Worm (Caenorhabditis elegans) whole organism, late embryonic: Measurements from ENCODE around the gene hda-10.

ENCODE experiments used
- C38D4.7 ChIP-seq: fragments of 200-800 bp; sonication (Bioruptor generic); optimal IDR thresholded peaks from 2 replicates; lab custom pipeline; 2018; ENCODE audit warnings: mild to moderate bottlenecking, missing genetic modification characterization, moderate library complexity, missing compliant biosample characterization
- K02D7.2 ChIP-seq: sonication (generic microtip); optimal IDR thresholded peaks from 2 replicates; lab custom pipeline; 2017; ENCODE audit warnings: mild to moderate bottlenecking, missing genetic modification characterization, missing compliant biosample characterization
- ceh-18 ChIP-seq: sonication (generic microtip); optimal IDR thresholded peaks from 2 replicates; lab custom pipeline; 2016; ENCODE audit warnings: missing genetic modification characterization, missing compliant biosample characterization
- ceh-19 ChIP-seq: fragments of 200-800 bp; sonication (Bioruptor generic); optimal IDR thresholded peaks from 2 replicates; lab custom pipeline; 2018; ENCODE audit warnings: mild to moderate bottlenecking, missing genetic modification characterization, missing compliant biosample characterization
- ceh-2 ChIP-seq: sonication (generic microtip); optimal IDR thresholded peaks from 2 replicates; lab custom pipeline; 2016; ENCODE audit warnings: missing genotype, missing genetic modification characterization, missing compliant biosample characterization
- ceh-34 ChIP-seq: sonication (generic microtip); optimal IDR thresholded peaks from 2 replicates; lab custom pipeline; 2016; ENCODE audit warnings: mild to moderate bottlenecking, missing genetic modification characterization, missing compliant biosample characterization
- ceh-45 ChIP-seq: fragments of 200-800 bp; sonication (Bioruptor generic); IDR thresholded peaks from 2 replicates; pipeline ENCODE4 v1.3.6; 2022; ENCODE audit warnings: missing genetic modification reagents, missing genetic modification characterization, missing compliant biosample characterization
- ceh-48 ChIP-seq: sonication (generic microtip); optimal IDR thresholded peaks from 2 replicates; lab custom pipeline; 2016; ENCODE audit warnings: missing genetic modification characterization, inconsistent platforms, missing compliant biosample characterization
- ceh-6 ChIP-seq: fragments of 200-800 bp; sonication (Bioruptor generic); optimal IDR thresholded peaks from 2 replicates; lab custom pipeline; 2018; ENCODE audit warnings: mild to moderate bottlenecking, missing genetic modification characterization, missing compliant biosample characterization
- dve-1 ChIP-seq: sonication (generic microtip); optimal IDR thresholded peaks from 2 replicates; lab custom pipeline; 2017; ENCODE audit warnings: antibody characterized with exemption, mild to moderate bottlenecking, missing genetic modification characterization, missing compliant biosample characterization
- elt-4 ChIP-seq: sonication (generic microtip); optimal IDR thresholded peaks from 2 replicates; lab custom pipeline; 2016; ENCODE audit warnings: missing genetic modification characterization, missing compliant biosample characterization
- eyg-1 ChIP-seq: sonication (generic microtip); optimal IDR thresholded peaks from 2 replicates; lab custom pipeline; 2016; ENCODE audit warnings: missing genotype, missing genetic modification characterization, missing compliant biosample characterization
- fkh-6 ChIP-seq: sonication (generic microtip); optimal IDR thresholded peaks from 2 replicates; lab custom pipeline; 2016; ENCODE audit warnings: missing genetic modification characterization, missing compliant biosample characterization
- gmeb-2 ChIP-seq: sonication (generic microtip); optimal IDR thresholded peaks from 2 replicates; lab custom pipeline; 2016; ENCODE audit warnings: missing genetic modification characterization, inconsistent platforms, missing compliant biosample characterization
- hlh-8 ChIP-seq: sonication (generic microtip); optimal IDR thresholded peaks from 2 replicates; lab custom pipeline; 2016; ENCODE audit warnings: missing genotype, missing genetic modification characterization, missing compliant biosample characterization
- lim-6 ChIP-seq: sonication (generic microtip); optimal IDR thresholded peaks from 2 replicates; lab custom pipeline; 2016; ENCODE audit warnings: missing genetic modification characterization, missing compliant biosample characterization
- madf-2 ChIP-seq: sonication (generic microtip); optimal IDR thresholded peaks from 2 replicates; lab custom pipeline; 2017; ENCODE audit warnings: missing genetic modification characterization, missing compliant biosample characterization
- nfya-1 ChIP-seq: sonication (generic microtip); optimal IDR thresholded peaks from 2 replicates; lab custom pipeline; 2017; ENCODE audit warnings: missing genetic modification characterization, mild to moderate bottlenecking, missing compliant biosample characterization, antibody characterized with exemption, moderate library complexity
- nhr-11 ChIP-seq: fragments of 150-350 bp; optimal IDR thresholded peaks from 2 replicates; lab custom pipeline; 2014; ENCODE audit warnings: missing biosample characterization, missing genetic modification characterization
- nhr-232 ChIP-seq: sonication (generic microtip); optimal IDR thresholded peaks from 2 replicates; lab custom pipeline; 2016; ENCODE audit warnings: missing genetic modification characterization, missing compliant biosample characterization
- odd-2 ChIP-seq: sonication (generic microtip); optimal IDR thresholded peaks from 2 replicates; lab custom pipeline; 2017; ENCODE audit warnings: antibody characterized with exemption, mild to moderate bottlenecking, missing genetic modification characterization, missing compliant biosample characterization
- pat-9 ChIP-seq: fragments of 200-800 bp; sonication (Bioruptor generic); optimal IDR thresholded peaks from 2 replicates; lab custom pipeline; 2018; ENCODE audit warnings: mild to moderate bottlenecking, missing genetic modification characterization, moderate library complexity, missing compliant biosample characterization
- pha-2 ChIP-seq: sonication (generic microtip); optimal IDR thresholded peaks from 2 replicates; lab custom pipeline; 2017; ENCODE audit warnings: mild to moderate bottlenecking, missing genetic modification characterization, missing compliant biosample characterization
- pqm-1 ChIP-seq: sonication (generic microtip); optimal IDR thresholded peaks from 2 replicates; lab custom pipeline; 2016; ENCODE audit warnings: missing genetic modification characterization, missing compliant biosample characterization
- ref-2 ChIP-seq: sonication (generic microtip); optimal IDR thresholded peaks from 2 replicates; lab custom pipeline; 2016; ENCODE audit warnings: missing genetic modification characterization, missing compliant biosample characterization
- rnt-1 ChIP-seq: sonication (generic microtip); optimal IDR thresholded peaks from 2 replicates; lab custom pipeline; 2016; ENCODE audit warnings: missing genetic modification characterization, missing compliant biosample characterization
- sox-2 ChIP-seq: fragments of 200-800 bp; sonication (Bioruptor generic); IDR thresholded peaks from 2 replicates; pipeline ENCODE4 v1.3.6; 2022; ENCODE audit warnings: missing genetic modification reagents, missing genetic modification characterization, missing compliant biosample characterization
- syd-9 ChIP-seq: sonication (generic microtip); optimal IDR thresholded peaks from 2 replicates; lab custom pipeline; 2016; ENCODE audit warnings: mild to moderate bottlenecking, missing genetic modification characterization, moderate library complexity, missing compliant biosample characterization
- ttx-3 ChIP-seq: sonication (generic microtip); optimal IDR thresholded peaks from 2 replicates; lab custom pipeline; 2016; ENCODE audit warnings: missing genetic modification reagents, missing genetic modification characterization, missing compliant biosample characterization
- unc-3 ChIP-seq, 2 experiments: fragments of 200-800 bp in 1 of 2; sonication (Bioruptor generic) in 1 of 2; sonication (generic microtip) in 1 of 2; conservative IDR thresholded peaks in 1 of 2; optimal IDR thresholded peaks in 1 of 2; 2 replicates each; pipeline versions ENCODE4 v1.3.6 to Lab custom; 2016 to 2022; ENCODE audit warnings: missing compliant biosample characterization in 2 of 2, missing genetic modification characterization in 2 of 2, missing genetic modification reagents in 1 of 2
- unc-55 ChIP-seq: sonication (generic microtip); optimal IDR thresholded peaks from 2 replicates; lab custom pipeline; 2017; ENCODE audit warnings: missing biosample characterization, missing genetic modification reagents, missing genetic modification characterization
- zip-5 ChIP-seq: sonication (generic microtip); optimal IDR thresholded peaks from 2 replicates; lab custom pipeline; 2016; ENCODE audit warnings: missing genetic modification characterization, missing compliant biosample characterization
- ztf-16 ChIP-seq: sonication (generic microtip); optimal IDR thresholded peaks from 2 replicates; lab custom pipeline; 2017; ENCODE audit warnings: missing genetic modification characterization, missing compliant biosample characterization

hda-10 gene

DNA sequence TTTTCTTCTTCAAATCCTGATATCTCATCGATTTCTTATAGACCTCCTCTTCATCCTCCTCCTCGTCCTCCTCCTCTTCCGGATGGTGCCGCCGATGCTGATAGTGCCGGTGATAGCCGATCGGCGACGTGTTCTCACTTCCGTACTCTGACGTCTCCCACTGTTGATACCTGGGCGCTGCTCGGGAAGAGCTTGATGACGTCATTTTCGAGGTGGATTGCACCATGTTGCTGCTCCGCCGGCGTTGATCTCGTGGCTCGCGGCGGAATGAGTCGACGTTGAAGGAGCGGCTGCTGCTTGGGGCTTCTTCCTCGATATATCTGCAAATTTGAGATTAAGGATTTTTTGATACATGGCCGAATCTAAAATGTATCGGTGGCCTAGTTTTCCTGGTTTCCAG lies 44.1 kb upstream of the hda-10 start:
- TF ChIP-seq pha-2 (tag; lab: Kevin White, UChicago) (no peak), ttx-3 (tag; lab: Kevin White, UChicago) (no peak), C38D4.7 (no peak), pat-9 (tag; lab: Kevin White, UChicago) (no peak), unc-3 (GFP tag; conservative IDR thresholded peaks at IDR 0.05; lab: Robert Waterston, UW) (no peak), unc-3 (tag; optimal IDR thresholded peaks at IDR 0.05; lab: Kevin White, UChicago) (no peak), sox-2 (GFP tag; lab: Robert Waterston, UW) (no peak), madf-2 (no peak), K02D7.2 (tag; lab: Kevin White, UChicago) (no peak), dve-1 (tag; lab: Kevin White, UChicago) (no peak), pqm-1 (tag; lab: Kevin White, UChicago) (no peak)

DNA sequence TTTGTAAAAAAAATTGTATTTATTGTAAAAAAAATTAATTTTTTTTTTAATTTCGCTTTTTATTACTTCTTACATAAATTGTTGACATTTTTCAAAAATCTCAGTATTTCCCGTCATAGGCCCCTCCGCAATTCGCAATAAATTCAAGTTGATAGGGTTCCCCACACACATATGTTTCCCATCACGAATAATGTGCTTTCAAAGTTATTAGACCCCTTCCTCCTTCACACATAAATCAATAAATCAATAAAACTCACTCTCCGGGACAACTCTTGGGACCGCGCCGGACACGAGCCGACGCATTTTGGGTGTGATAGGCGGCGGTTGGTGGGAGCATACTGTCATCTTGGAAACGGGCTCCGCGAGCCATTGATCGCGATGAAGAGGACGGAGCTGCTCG lies 43.1 kb upstream of the hda-10 start:
- TF ChIP-seq odd-2 (no peak), ceh-18 (tag; lab: Kevin White, UChicago) (no peak), lim-6 (tag; lab: Kevin White, UChicago) (no peak), rnt-1 (tag; lab: Kevin White, UChicago) (no peak), fkh-6 (tag; lab: Kevin White, UChicago) (no peak), dve-1 (tag; lab: Kevin White, UChicago) (no peak), ref-2 (tag; lab: Kevin White, UChicago) (no peak), ceh-45 (GFP tag; lab: Robert Waterston, UW) (no peak), unc-55 (GFP tag; lab: Kevin White, UChicago) (no peak), C38D4.7 (no peak), syd-9 (tag; lab: Kevin White, UChicago) (no peak), nhr-232 (tag; lab: Kevin White, UChicago) (no peak), nfya-1 (tag; lab: Kevin White, UChicago) (no peak), sox-2 (GFP tag; lab: Robert Waterston, UW) (no peak), gmeb-2 (tag; lab: Kevin White, UChicago) (no peak), hlh-8 (no peak), ceh-34 (tag; lab: Kevin White, UChicago) (no peak), ceh-6 (GFP tag; lab: Kevin White, UChicago) (no peak), ceh-48 (no peak), ttx-3 (tag; lab: Kevin White, UChicago) (no peak)

DNA sequence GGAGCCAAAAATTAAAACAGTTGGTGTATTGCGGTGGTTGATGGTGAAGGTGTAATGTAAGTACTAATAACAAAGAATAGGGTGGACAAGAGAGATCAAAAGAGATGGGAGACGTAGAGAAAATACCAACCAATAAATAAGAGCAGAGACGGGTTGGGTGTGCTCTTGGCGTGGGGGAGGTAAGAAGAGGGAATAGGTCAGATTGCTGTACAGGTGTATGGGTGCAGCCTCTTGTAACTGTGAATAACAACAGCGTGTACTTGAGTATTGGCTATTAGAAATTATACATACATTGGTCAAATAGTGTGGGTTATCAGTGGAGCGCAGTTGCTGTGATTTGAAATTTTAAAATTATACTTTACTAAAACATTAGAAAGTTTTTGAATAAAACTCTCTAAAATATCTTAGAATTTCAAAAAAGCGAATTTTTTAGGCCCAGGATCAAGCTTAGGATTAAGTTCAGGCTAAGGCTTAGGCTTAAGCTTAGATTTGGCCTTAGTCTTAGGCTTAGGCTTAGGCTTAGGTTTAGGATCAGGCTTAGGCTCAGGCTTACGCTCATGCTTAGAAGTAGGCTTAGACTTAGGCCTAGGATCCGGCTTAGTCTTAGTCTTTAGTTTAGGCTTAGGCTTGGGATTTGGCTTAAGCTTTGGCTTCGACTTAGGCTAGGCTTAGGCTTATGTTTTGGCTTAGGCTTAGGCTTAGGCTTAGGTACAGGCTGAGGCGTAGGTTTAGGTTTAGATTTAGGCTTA lies 41.2 kb upstream of the hda-10 start, which contains the start of gene F08G2.7:
F08G2.7 (minus strand) TSS at position 51 of the 749 bp plus-strand sequence.
- TF ChIP-seq rnt-1 (tag; lab: Kevin White, UChicago): no peak
- peak; percentile 85 for TF ChIP-seq dve-1 (tag; lab: Kevin White, UChicago)
- TF ChIP-seq ceh-19 (GFP tag; lab: Kevin White, UChicago): no peak
- TF ChIP-seq, all 69 proteins: peak for 1

DNA sequence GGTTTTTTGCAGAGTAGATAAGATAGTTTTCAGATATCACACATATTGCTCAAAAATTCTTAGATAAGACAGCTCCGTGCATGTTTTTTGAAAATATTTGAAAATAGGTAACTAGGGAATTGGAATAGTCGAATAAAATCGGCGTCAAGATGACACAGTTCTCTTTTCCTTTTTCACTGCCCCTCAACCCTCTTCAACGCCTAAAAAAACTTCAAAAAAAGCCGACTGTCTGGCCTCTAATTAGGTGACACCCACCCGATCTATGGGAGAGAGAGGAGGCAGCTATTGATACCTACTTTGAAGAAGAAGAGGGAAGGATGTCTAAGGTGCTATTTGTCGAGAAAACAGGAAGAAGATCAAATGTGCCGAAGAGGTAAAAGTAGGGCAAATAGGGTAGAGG lies 40.2 kb upstream of the hda-10 start:
- TF ChIP-seq eyg-1 (tag; lab: Kevin White, UChicago) (no peak), ztf-16 (tag; lab: Kevin White, UChicago) (no peak), zip-5 (tag; lab: Kevin White, UChicago) (no peak), elt-4 (tag; lab: Kevin White, UChicago) (no peak), odd-2 (no peak), ceh-45 (GFP tag; lab: Robert Waterston, UW) (no peak), ceh-2 (tag; lab: Kevin White, UChicago) (no peak), nhr-11 (tag; lab: Kevin White, UChicago) (no peak)
